Worm (Caenorhabditis elegans): ENCODE data around the gene cpr-2.

- no peak for TF ChIP-seq ztf-11 (tag; optimal IDR thresholded peaks at IDR 0.05)
- no peak for TF ChIP-seq ceh-83 (GFP tag; optimal IDR thresholded peaks at IDR 0.05)
- TF ChIP-seq unc-39 (tag; optimal IDR thresholded peaks at IDR 0.05): no peak
- no peak for TF ChIP-seq nhr-76 (tag; optimal IDR thresholded peaks at IDR 0.05)
- no peak for TF ChIP-seq blmp-1 (tag; optimal IDR thresholded peaks at IDR 0.05)
- no peak for TF ChIP-seq unc-62 (GFP tag; optimal IDR thresholded peaks at IDR 0.05)
- TF ChIP-seq lin-13 (tag; optimal IDR thresholded peaks at IDR 0.05): no peak
- TF ChIP-seq elt-1 (tag; optimal IDR thresholded peaks at IDR 0.05; ENCODE audit: borderline replicate concordance, insufficient read depth): no peak
- TF ChIP-seq nhr-28 (tag; optimal IDR thresholded peaks at IDR 0.05): no peak
- no peak for TF ChIP-seq ces-1 (GFP tag; optimal IDR thresholded peaks at IDR 0.05)
- TF ChIP-seq pha-4 (tag; optimal IDR thresholded peaks at IDR 0.05): no peak
- no peak for TF ChIP-seq ham-2 (GFP tag; optimal IDR thresholded peaks at IDR 0.05)
- no peak for TF ChIP-seq lsy-2 (tag; optimal IDR thresholded peaks at IDR 0.05)
- no peak for TF ChIP-seq nhr-12 (tag; optimal IDR thresholded peaks at IDR 0.05)
Observed at ce11 chrV:16508667-16509066, 25.2 kb downstream of the cpr-2 start, which contains the start of gene srr-3.
